Fruit fly (Drosophila melanogaster) whole organism, embryonic: Measurements from ENCODE around the gene Frmd5.

ENCODE experiments used
- Awh ChIP-seq: fragments of 200-800 bp; sonication (Bioruptor generic); IDR thresholded peaks from 2 replicates; pipeline ENCODE4, ENCODE4 v1.3.6; 2022; ENCODE audit warnings: missing biosample characterization, missing genetic modification characterization
- BEAF-32 ChIP-seq: fragments of 200-800 bp; sonication (Bioruptor generic); optimal IDR thresholded peaks from 3 replicates; lab custom pipeline; 2017; ENCODE audit warnings: missing biosample characterization, missing genetic modification characterization, mild to moderate bottlenecking, moderate library complexity, missing genetic modification reagents
- Bgb ChIP-seq: fragments of 200-800 bp; sonication (Bioruptor generic); IDR thresholded peaks from 2 replicates; pipeline ENCODE4 v1.3.6; 2022; ENCODE audit warnings: missing biosample characterization, missing genetic modification characterization; ENCODE audit not compliant: partially characterized antibody
- Blimp-1 ChIP-seq: fragments of 200-800 bp; sonication (Bioruptor generic); optimal IDR thresholded peaks from 3 replicates; lab custom pipeline; 2018; ENCODE audit warnings: missing biosample characterization, missing genetic modification characterization, mild to moderate bottlenecking, moderate library complexity, missing genetic modification reagents
- CG11560 ChIP-seq: fragments of 200-800 bp; sonication (Bioruptor generic); IDR thresholded peaks from 3 replicates; pipeline ENCODE4 v1.3.6; 2022; ENCODE audit warnings: missing biosample characterization, missing genetic modification characterization
- CG12219 ChIP-seq: fragments of 200-800 bp; sonication (Bioruptor generic); optimal IDR thresholded peaks from 3 replicates; lab custom pipeline; 2018; ENCODE audit warnings: missing biosample characterization, mild to moderate bottlenecking, missing genetic modification characterization
- CG12391 ChIP-seq: fragments of 200-800 bp; sonication (Bioruptor generic); optimal IDR thresholded peaks from 3 replicates; lab custom pipeline; 2018; ENCODE audit warnings: missing biosample characterization, mild to moderate bottlenecking, missing genetic modification characterization, moderate library complexity
- CG12942 ChIP-seq: fragments of 200-800 bp; sonication (Bioruptor generic); optimal IDR thresholded peaks from 3 replicates; lab custom pipeline; 2016; ENCODE audit warnings: missing biosample characterization, missing genetic modification characterization
- CG15073 ChIP-seq: fragments of 200-800 bp; sonication (Bioruptor generic); optimal IDR thresholded peaks from 2 replicates; lab custom pipeline; 2016; ENCODE audit warnings: missing biosample characterization, missing genetic modification characterization
- CG15269 ChIP-seq: fragments of 200-800 bp; sonication (Bioruptor generic); optimal IDR thresholded peaks from 2 replicates; lab custom pipeline; 2018; ENCODE audit warnings: missing biosample characterization, mild to moderate bottlenecking, missing genetic modification characterization, moderate library complexity
- CG15514 ChIP-seq: fragments of 200-800 bp; sonication (Bioruptor generic); optimal IDR thresholded peaks from 3 replicates; lab custom pipeline; 2017; ENCODE audit warnings: missing biosample characterization, missing genetic modification characterization, mild to moderate bottlenecking, moderate library complexity, missing genetic modification reagents
- CG17359 ChIP-seq: fragments of 200-800 bp; sonication (Bioruptor generic); optimal IDR thresholded peaks from 3 replicates; lab custom pipeline; 2018; ENCODE audit warnings: missing biosample characterization, mild to moderate bottlenecking, missing genetic modification characterization, moderate library complexity
- CG17361 ChIP-seq: fragments of 200-800 bp; sonication (Bioruptor generic); IDR thresholded peaks from 3 replicates; pipeline ENCODE4 v1.3.6; 2022; ENCODE audit warnings: missing biosample characterization, missing genetic modification characterization
- CG2120 ChIP-seq: fragments of 200-800 bp; sonication (Bioruptor generic); optimal IDR thresholded peaks from 3 replicates; lab custom pipeline; 2016; ENCODE audit warnings: missing biosample characterization, missing genetic modification characterization
- CG2129 ChIP-seq: fragments of 200-800 bp; sonication (Bioruptor generic); IDR thresholded peaks from 2 replicates; pipeline ENCODE4 v1.3.6; 2022; ENCODE audit warnings: missing biosample characterization, missing genetic modification characterization; ENCODE audit not compliant: partially characterized antibody
- CG2712 ChIP-seq: fragments of 200-800 bp; optimal IDR thresholded peaks from 3 replicates; lab custom pipeline; 2019; ENCODE audit warnings: missing biosample characterization, mild to moderate bottlenecking, missing genetic modification characterization, moderate library complexity
- CG31388 ChIP-seq: fragments of 200-800 bp; sonication (Bioruptor generic); optimal IDR thresholded peaks from 2 replicates; lab custom pipeline; 2016; ENCODE audit warnings: missing biosample characterization, missing genetic modification characterization
- CG3995 ChIP-seq: fragments of 200-800 bp; sonication (Bioruptor generic); optimal IDR thresholded peaks from 3 replicates; lab custom pipeline; 2016; ENCODE audit warnings: missing biosample characterization, missing genetic modification characterization
- CG6175 ChIP-seq: fragments of 200-800 bp; sonication (Bioruptor generic); IDR thresholded peaks from 3 replicates; pipeline ENCODE4 v1.3.6; 2022; ENCODE audit warnings: missing biosample characterization, missing genetic modification characterization
- CG6654 ChIP-seq: fragments of 200-800 bp; sonication (Bioruptor generic); optimal IDR thresholded peaks from 2 replicates; lab custom pipeline; 2017; ENCODE audit warnings: missing biosample characterization, mild to moderate bottlenecking, missing genetic modification characterization
- CG6683 ChIP-seq: fragments of 200-800 bp; sonication (Bioruptor generic); optimal IDR thresholded peaks from 2 replicates; lab custom pipeline; 2017; ENCODE audit warnings: missing biosample characterization, mild to moderate bottlenecking, missing genetic modification characterization, missing genetic modification reagents
- CG6791 ChIP-seq: fragments of 200-800 bp; sonication (Bioruptor generic); IDR thresholded peaks from 3 replicates; pipeline ENCODE4 v1.3.6; 2022; ENCODE audit warnings: missing biosample characterization, missing genetic modification characterization; ENCODE audit not compliant: partially characterized antibody
- CG7271 ChIP-seq: fragments of 200-800 bp; sonication (Bioruptor generic); optimal IDR thresholded peaks from 2 replicates; lab custom pipeline; 2018; ENCODE audit warnings: missing biosample characterization, mild to moderate bottlenecking, missing genetic modification characterization, moderate library complexity
- CG7987 ChIP-seq: fragments of 200-800 bp; sonication (Bioruptor generic); optimal IDR thresholded peaks from 2 replicates; lab custom pipeline; 2018; ENCODE audit warnings: missing biosample characterization, mild to moderate bottlenecking, missing genetic modification characterization, moderate library complexity
- CG9437 ChIP-seq: fragments of 200-800 bp; sonication (Bioruptor generic); optimal IDR thresholded peaks from 2 replicates; lab custom pipeline; 2018; ENCODE audit warnings: missing biosample characterization, mild to moderate bottlenecking, missing genetic modification characterization
- Dll ChIP-seq: fragments of 200-800 bp; sonication (Bioruptor generic); IDR thresholded peaks from 4 replicates; pipeline ENCODE4 v1.3.6; 2022; ENCODE audit warnings: missing biosample characterization, missing genetic modification characterization; ENCODE audit not compliant: partially characterized antibody
- Dp ChIP-seq: fragments of 200-800 bp; sonication (Bioruptor generic); optimal IDR thresholded peaks from 2 replicates; lab custom pipeline; 2018; ENCODE audit warnings: missing biosample characterization, mild to moderate bottlenecking, missing genetic modification characterization, moderate library complexity
- HLH4C ChIP-seq: fragments of 200-800 bp; sonication (Bioruptor generic); IDR thresholded peaks from 3 replicates; pipeline ENCODE4 v1.3.6; 2022; ENCODE audit warnings: missing biosample characterization, missing genetic modification characterization; ENCODE audit not compliant: partially characterized antibody
- Hey ChIP-seq: fragments of 200-800 bp; sonication (Bioruptor generic); optimal IDR thresholded peaks from 3 replicates; lab custom pipeline; 2018; ENCODE audit warnings: missing biosample characterization, mild to moderate bottlenecking, missing genetic modification characterization
- HmgZ ChIP-seq: fragments of 200-800 bp; sonication (Bioruptor generic); optimal IDR thresholded peaks from 2 replicates; lab custom pipeline; 2018; ENCODE audit warnings: missing biosample characterization, mild to moderate bottlenecking, missing genetic modification characterization
- NK7.1 ChIP-seq: fragments of 200-800 bp; sonication (Bioruptor generic); optimal IDR thresholded peaks from 3 replicates; lab custom pipeline; 2016; ENCODE audit warnings: missing biosample characterization, missing genetic modification characterization
- ara ChIP-seq: fragments of 200-800 bp; sonication (Bioruptor generic); IDR thresholded peaks from 2 replicates; pipeline ENCODE4 v1.3.6; 2022; ENCODE audit warnings: missing biosample characterization, missing genetic modification characterization
- br ChIP-seq: fragments of >200 bp; optimal IDR thresholded peaks from 2 replicates; lab custom pipeline; 2017
- chinmo ChIP-seq: fragments of 200-800 bp; sonication (Bioruptor generic); IDR thresholded peaks from 4 replicates; pipeline ENCODE4 v1.3.6; 2022; ENCODE audit warnings: missing biosample characterization, missing genetic modification characterization; ENCODE audit not compliant: partially characterized antibody
- crol ChIP-seq: fragments of 200-800 bp; sonication (Bioruptor generic); IDR thresholded peaks from 2 replicates; pipeline ENCODE4 v1.3.6; 2022; ENCODE audit warnings: missing biosample characterization, missing genetic modification characterization
- crp ChIP-seq, 2 experiments: fragments of 200-800 bp; sonication (Bioruptor generic); optimal IDR thresholded peaks; 2 replicates in 1 of 2; 3 replicates in 1 of 2; lab custom pipeline; 2017; ENCODE audit warnings: missing biosample characterization in 2 of 2, missing genetic modification characterization in 2 of 2, mild to moderate bottlenecking in 1 of 2, moderate library complexity in 1 of 2
- fu2 ChIP-seq: fragments of 200-800 bp; sonication (Bioruptor generic); optimal IDR thresholded peaks from 2 replicates; lab custom pipeline; 2016; ENCODE audit warnings: missing biosample characterization, missing genetic modification characterization
- ken ChIP-seq: fragments of 200-800 bp; sonication (Bioruptor generic); IDR thresholded peaks from 3 replicates; pipeline ENCODE4 v1.3.6; 2022; ENCODE audit warnings: missing biosample characterization, missing genetic modification characterization
- mam ChIP-seq: fragments of 200-800 bp; sonication (Bioruptor generic); optimal IDR thresholded peaks from 3 replicates; lab custom pipeline; 2016; ENCODE audit warnings: missing biosample characterization, missing genetic modification characterization
- nmo ChIP-seq: fragments of 200-800 bp; sonication (Bioruptor generic); optimal IDR thresholded peaks from 2 replicates; lab custom pipeline; 2018; ENCODE audit warnings: missing biosample characterization, mild to moderate bottlenecking, missing genetic modification characterization, moderate library complexity
- oc ChIP-seq: fragments of 200-800 bp; sonication (Bioruptor generic); optimal IDR thresholded peaks from 2 replicates; lab custom pipeline; 2018; ENCODE audit warnings: missing biosample characterization, mild to moderate bottlenecking, missing genetic modification characterization, moderate library complexity
- odd ChIP-seq: fragments of 200-800 bp; sonication (Bioruptor generic); optimal IDR thresholded peaks from 2 replicates; lab custom pipeline; 2017; ENCODE audit warnings: missing biosample characterization, mild to moderate bottlenecking, missing genetic modification characterization
- pzg ChIP-seq: fragments of 200-800 bp; sonication (Bioruptor generic); optimal IDR thresholded peaks from 3 replicates; lab custom pipeline; 2018; ENCODE audit warnings: missing biosample characterization, mild to moderate bottlenecking, missing genetic modification characterization, moderate library complexity
- ranshi ChIP-seq: fragments of 200-800 bp; sonication (Bioruptor generic); IDR thresholded peaks from 2 replicates; pipeline ENCODE4 v1.3.6; 2022; ENCODE audit warnings: missing biosample characterization, missing genetic modification characterization
- row ChIP-seq: fragments of 200-800 bp; sonication (Bioruptor generic); IDR thresholded peaks from 3 replicates; pipeline ENCODE4 v1.3.6; 2022; ENCODE audit warnings: missing biosample characterization, missing genetic modification characterization
- schlank ChIP-seq: fragments of 200-800 bp; sonication (Bioruptor generic); optimal IDR thresholded peaks from 2 replicates; lab custom pipeline; 2018; ENCODE audit warnings: missing biosample characterization, mild to moderate bottlenecking, missing genetic modification characterization
- trem ChIP-seq: fragments of 200-800 bp; optimal IDR thresholded peaks from 3 replicates; lab custom pipeline; 2019; ENCODE audit warnings: missing biosample characterization, mild to moderate bottlenecking, missing genetic modification characterization, moderate library complexity
- ttk ChIP-seq: fragments of 200-800 bp; sonication (Bioruptor generic); IDR thresholded peaks from 2 replicates; pipeline ENCODE4 v2.1.2; 2022; ENCODE audit warnings: missing biosample characterization, missing genetic modification characterization
- usp ChIP-seq: fragments of >200 bp; optimal IDR thresholded peaks from 2 replicates; lab custom pipeline; 2017; ENCODE audit warnings: missing biosample characterization, missing genetic modification characterization
- vvl ChIP-seq: fragments of 200-800 bp; sonication (Bioruptor generic); IDR thresholded peaks from 2 replicates; pipeline ENCODE4 v1.3.6; 2022; ENCODE audit warnings: missing biosample characterization, missing genetic modification characterization
- zen2 ChIP-seq: fragments of 200-800 bp; sonication (Bioruptor generic); IDR thresholded peaks from 3 replicates; pipeline ENCODE4 v1.3.6; 2022; ENCODE audit warnings: missing biosample characterization, missing genetic modification characterization; ENCODE audit not compliant: partially characterized antibody

Gene Frmd5

dm6 chr2L:10396488-10396824, 52.2 kb downstream of the Frmd5 start, which contains the start of gene Cnot4 (continued):
- TF ChIP-seq CG7987 (GFP tag; lab: Kevin White, UChicago) (no peak), CG11560 (peak; percentile 97), CG12219 (GFP tag; lab: Kevin White, UChicago) (no peak), crp (GFP tag; optimal IDR thresholded peaks at IDR 0.05; lab: Kevin White, UChicago) (no peak), mam (GFP tag; lab: Kevin White, UChicago) (no peak), CG7271 (tag; lab: Kevin White, UChicago) (no peak), ara (GFP tag; lab: Robert Waterston, UW) (no peak), usp (no peak), CG3995 (GFP tag; lab: Kevin White, UChicago) (peak; percentile 96), CG6683 (GFP tag; lab: Kevin White, UChicago) (no peak), HLH4C (GFP tag; lab: Robert Waterston, UW) (no peak), br (no peak), pzg (peak; percentile 31), ttk (GFP tag; lab: Robert Waterston, UW) (no peak), oc (tag; lab: Kevin White, UChicago) (no peak), CG15514 (GFP tag; lab: Kevin White, UChicago) (peak; percentile 25), CG15269 (tag; lab: Kevin White, UChicago) (no peak), CG6654 (GFP tag; lab: Kevin White, UChicago) (no peak), Awh (GFP tag; lab: Robert Waterston, UW) (no peak), CG15073 (GFP tag; lab: Kevin White, UChicago) (no peak), HmgZ (tag; lab: Kevin White, UChicago) (no peak), fu2 (GFP tag; lab: Kevin White, UChicago) (no peak), zen2 (no peak), CG12942 (GFP tag; lab: Kevin White, UChicago) (no peak), CG6175 (GFP tag; lab: Robert Waterston, UW) (no peak), odd (GFP tag; lab: Kevin White, UChicago) (no peak), chinmo (GFP tag; lab: Robert Waterston, UW) (no peak), schlank (tag; lab: Kevin White, UChicago) (no peak), CG31388 (GFP tag; lab: Kevin White, UChicago) (no peak), NK7.1 (no peak), CG17361 (peak; percentile 47; the same call in 1 of the 3 replicates), CG9437 (GFP tag; lab: Kevin White, UChicago) (peak; percentile 35), CG2712 (tag; lab: Kevin White, UChicago) (peak; percentile 36), ranshi (no peak), Bgb (GFP tag; lab: Robert Waterston, UW) (no peak; the same call in 1 of the 2 replicates), trem (tag; lab: Kevin White, UChicago) (peak; percentile 38), row (GFP tag; lab: Robert Waterston, UW) (peak; percentile 71), crol (GFP tag; lab: Robert Waterston, UW) (no peak), CG17359 (no peak), CG2129 (no peak), CG6791 (GFP tag; lab: Robert Waterston, UW) (0 out of 3 replicates have a peak, but pooled peaks have one; percentile 31), ken (GFP tag; lab: Robert Waterston, UW) (no peak), nmo (GFP tag; lab: Kevin White, UChicago) (peak; percentile 62), vvl (peak; percentile 14; the same call in 1 of the 2 replicates), Blimp-1 (GFP tag; lab: Kevin White, UChicago) (no peak), BEAF-32 (GFP tag; lab: Kevin White, UChicago) (peak; percentile 69), CG12391 (peak; percentile 33), Hey (no peak), CG2120 (GFP tag; lab: Kevin White, UChicago) (no peak), Dp (GFP tag; lab: Kevin White, UChicago) (peak; percentile 1), Dll (peak; percentile 39; the same call in 2 of the 4 replicates)
